Fruit fly (Drosophila melanogaster) whole organism, embryonic: ENCODE results near the gene Mal-B2.

ENCODE experiments used
- Blimp-1 ChIP-seq: fragments of 200-800 bp; sonication (Bioruptor generic); optimal IDR thresholded peaks from 3 replicates; lab custom pipeline; 2018; ENCODE audit warnings: missing biosample characterization, missing genetic modification characterization, mild to moderate bottlenecking, moderate library complexity, missing genetic modification reagents
- Bteb2 ChIP-seq: fragments of 200-800 bp; sonication (Bioruptor generic); optimal IDR thresholded peaks from 2 replicates; lab custom pipeline; 2016; ENCODE audit warnings: missing biosample characterization, missing genetic modification characterization
- CG10321 ChIP-seq: fragments of 200-800 bp; sonication (Bioruptor generic); IDR thresholded peaks from 2 replicates; pipeline ENCODE4 v1.3.6; 2022; ENCODE audit warnings: missing biosample characterization, missing genetic modification characterization
- CG10431 ChIP-seq: fragments of 200-800 bp; sonication (Bioruptor generic); optimal IDR thresholded peaks from 3 replicates; lab custom pipeline; 2018; ENCODE audit warnings: missing biosample characterization, mild to moderate bottlenecking, missing genetic modification characterization
- CG11723 ChIP-seq: fragments of 200-800 bp; sonication (Bioruptor generic); optimal IDR thresholded peaks from 2 replicates; lab custom pipeline; 2017; ENCODE audit warnings: missing biosample characterization, mild to moderate bottlenecking, missing genetic modification characterization
- CG12219 ChIP-seq: fragments of 200-800 bp; sonication (Bioruptor generic); optimal IDR thresholded peaks from 3 replicates; lab custom pipeline; 2018; ENCODE audit warnings: missing biosample characterization, mild to moderate bottlenecking, missing genetic modification characterization
- CG12769 ChIP-seq: fragments of 200-800 bp; sonication (Bioruptor generic); optimal IDR thresholded peaks from 2 replicates; lab custom pipeline; 2019; ENCODE audit warnings: missing biosample characterization, mild to moderate bottlenecking, missing genetic modification characterization, moderate library complexity
- CG13296 ChIP-seq: fragments of 200-800 bp; sonication (Bioruptor generic); optimal IDR thresholded peaks from 3 replicates; lab custom pipeline; 2018; ENCODE audit warnings: missing biosample characterization, mild to moderate bottlenecking, missing genetic modification characterization
- CG13775 ChIP-seq: fragments of 200-800 bp; sonication (Bioruptor generic); optimal IDR thresholded peaks from 3 replicates; lab custom pipeline; 2017; ENCODE audit warnings: missing biosample characterization, mild to moderate bottlenecking, missing genetic modification characterization
- CG15269 ChIP-seq: fragments of 200-800 bp; sonication (Bioruptor generic); optimal IDR thresholded peaks from 2 replicates; lab custom pipeline; 2018; ENCODE audit warnings: missing biosample characterization, mild to moderate bottlenecking, missing genetic modification characterization, moderate library complexity
- CG16813 ChIP-seq: fragments of 200-800 bp; sonication (Bioruptor generic); IDR thresholded peaks from 3 replicates; pipeline ENCODE4 v1.3.6; 2022; ENCODE audit warnings: missing biosample characterization, missing genetic modification characterization; ENCODE audit not compliant: partially characterized antibody
- CG17186 ChIP-seq: fragments of 200-800 bp; sonication (Bioruptor generic); optimal IDR thresholded peaks from 3 replicates; lab custom pipeline; 2017; ENCODE audit warnings: missing biosample characterization, missing genetic modification reagents, missing genetic modification characterization
- CG1792 ChIP-seq: fragments of 200-800 bp; sonication (Bioruptor generic); optimal IDR thresholded peaks from 2 replicates; lab custom pipeline; 2016; ENCODE audit warnings: missing biosample characterization, missing genetic modification characterization
- CG18476 ChIP-seq: fragments of 200-800 bp; sonication (Bioruptor generic); optimal IDR thresholded peaks from 2 replicates; lab custom pipeline; 2016; ENCODE audit warnings: missing biosample characterization, mild to moderate bottlenecking, missing genetic modification characterization
- CG2120 ChIP-seq: fragments of 200-800 bp; sonication (Bioruptor generic); optimal IDR thresholded peaks from 3 replicates; lab custom pipeline; 2016; ENCODE audit warnings: missing biosample characterization, missing genetic modification characterization
- CG30431 ChIP-seq: fragments of 200-800 bp; sonication (Bioruptor generic); optimal IDR thresholded peaks from 2 replicates; lab custom pipeline; 2017; ENCODE audit warnings: missing biosample characterization, missing genetic modification characterization
- CG3726 ChIP-seq: fragments of 200-800 bp; sonication (Bioruptor generic); IDR thresholded peaks from 3 replicates; pipeline ENCODE4, ENCODE4 v1.3.6; 2022; ENCODE audit warnings: missing biosample characterization, missing genetic modification characterization
- CG3995 ChIP-seq: fragments of 200-800 bp; sonication (Bioruptor generic); optimal IDR thresholded peaks from 3 replicates; lab custom pipeline; 2016; ENCODE audit warnings: missing biosample characterization, missing genetic modification characterization
- CG7839 ChIP-seq: fragments of 200-800 bp; sonication (Bioruptor generic); optimal IDR thresholded peaks from 3 replicates; lab custom pipeline; 2018; ENCODE audit warnings: missing biosample characterization, mild to moderate bottlenecking, missing genetic modification characterization, moderate library complexity
- CG8765 ChIP-seq: fragments of 200-800 bp; sonication (Bioruptor generic); IDR thresholded peaks from 2 replicates; pipeline ENCODE4 v1.3.6; 2022; ENCODE audit warnings: missing biosample characterization, missing genetic modification characterization
- D ChIP-seq, 2 experiments: fragments of 200-800 bp in 1 of 2; fragments of >200 bp in 1 of 2; sonication (Bioruptor generic) in 1 of 2; optimal IDR thresholded peaks; 2 replicates in 1 of 2; 3 replicates in 1 of 2; lab custom pipeline; 2017; ENCODE audit warnings: mild to moderate bottlenecking in 1 of 2, missing biosample characterization in 1 of 2, missing genetic modification characterization in 1 of 2, missing genetic modification reagents in 1 of 2
- D19A ChIP-seq: fragments of 200-800 bp; optimal IDR thresholded peaks from 3 replicates; lab custom pipeline; 2019; ENCODE audit warnings: missing biosample characterization, mild to moderate bottlenecking, missing genetic modification characterization, moderate library complexity
- Deaf1 ChIP-seq: fragments of 200-800 bp; optimal IDR thresholded peaks from 3 replicates; lab custom pipeline; 2019; ENCODE audit warnings: missing biosample characterization, mild to moderate bottlenecking, missing genetic modification characterization, moderate library complexity
- H2.0 ChIP-seq: fragments of 200-800 bp; sonication (Bioruptor generic); IDR thresholded peaks from 2 replicates; pipeline ENCODE4 v1.3.6; 2022; ENCODE audit warnings: missing biosample characterization, missing genetic modification characterization
- Hand ChIP-seq: fragments of 200-800 bp; sonication (Bioruptor generic); optimal IDR thresholded peaks from 2 replicates; lab custom pipeline; 2017; ENCODE audit warnings: mild to moderate bottlenecking, missing biosample characterization, missing genetic modification reagents, missing genetic modification characterization
- MBD-R2 ChIP-seq: fragments of 200-800 bp; sonication (Bioruptor generic); IDR thresholded peaks from 2 replicates; pipeline ENCODE4 v1.3.6; 2022; ENCODE audit warnings: missing biosample characterization, missing genetic modification characterization
- Meics ChIP-seq: fragments of 200-800 bp; sonication (Bioruptor generic); optimal IDR thresholded peaks from 2 replicates; lab custom pipeline; 2017; ENCODE audit warnings: missing biosample characterization, mild to moderate bottlenecking, missing genetic modification characterization
- NC2α ChIP-seq: fragments of 200-800 bp; sonication (Bioruptor generic); optimal IDR thresholded peaks from 2 replicates; lab custom pipeline; 2016; ENCODE audit warnings: missing biosample characterization, missing genetic modification characterization
- NFAT ChIP-seq: fragments of 200-800 bp; sonication (Bioruptor generic); IDR thresholded peaks from 2 replicates; pipeline ENCODE4 v1.3.6; 2022; ENCODE audit warnings: missing biosample characterization, missing genetic modification characterization
- Side ChIP-seq: fragments of 200-800 bp; sonication (Bioruptor generic); optimal IDR thresholded peaks from 2 replicates; lab custom pipeline; 2016; ENCODE audit warnings: missing biosample characterization, missing genetic modification characterization
- Sin3A ChIP-seq: fragments of >200 bp; optimal IDR thresholded peaks from 2 replicates; lab custom pipeline; 2018
- Trl ChIP-seq, 3 experiments: fragments of >200 bp in 2 of 3; fragments of 200-800 bp in 1 of 3; sonication (Bioruptor generic) in 1 of 3; optimal IDR thresholded peaks; 2 replicates in 1 of 3; 3 replicates in 2 of 3; lab custom pipeline; 2016 to 2017; ENCODE audit warnings: missing biosample characterization in 1 of 3, missing genetic modification characterization in 1 of 3
- chinmo ChIP-seq: fragments of 200-800 bp; sonication (Bioruptor generic); IDR thresholded peaks from 4 replicates; pipeline ENCODE4 v1.3.6; 2022; ENCODE audit warnings: missing biosample characterization, missing genetic modification characterization; ENCODE audit not compliant: partially characterized antibody
- dmrt99B ChIP-seq: fragments of 200-800 bp; sonication (Bioruptor generic); optimal IDR thresholded peaks from 2 replicates; lab custom pipeline; 2018; ENCODE audit warnings: missing biosample characterization, mild to moderate bottlenecking, missing genetic modification characterization, moderate library complexity
- en ChIP-seq: fragments of 200-800 bp; sonication (Bioruptor generic); optimal IDR thresholded peaks from 2 replicates; lab custom pipeline; 2016; ENCODE audit warnings: missing biosample characterization, missing genetic modification characterization
- fd64A ChIP-seq: fragments of 200-800 bp; sonication (Bioruptor generic); optimal IDR thresholded peaks from 3 replicates; lab custom pipeline; 2018; ENCODE audit warnings: missing biosample characterization, mild to moderate bottlenecking, missing genetic modification characterization
- gcm ChIP-seq: fragments of 200-800 bp; sonication (Bioruptor generic); optimal IDR thresholded peaks from 2 replicates; lab custom pipeline; 2019; ENCODE audit warnings: missing biosample characterization, mild to moderate bottlenecking, missing genetic modification characterization, moderate library complexity
- gcm2 ChIP-seq: fragments of 200-800 bp; sonication (Bioruptor generic); optimal IDR thresholded peaks from 2 replicates; lab custom pipeline; 2016; ENCODE audit warnings: missing biosample characterization, missing genetic modification characterization
- gem ChIP-seq: fragments of 200-800 bp; sonication (Bioruptor generic); optimal IDR thresholded peaks from 2 replicates; lab custom pipeline; 2019; ENCODE audit warnings: missing biosample characterization, mild to moderate bottlenecking, missing genetic modification characterization, moderate library complexity
- gfzf ChIP-seq: fragments of 200-800 bp; sonication (Bioruptor generic); optimal IDR thresholded peaks from 2 replicates; lab custom pipeline; 2016; ENCODE audit warnings: missing biosample characterization, mild to moderate bottlenecking, missing genetic modification characterization, moderate library complexity
- lab ChIP-seq: fragments of 200-800 bp; sonication (Bioruptor generic); optimal IDR thresholded peaks from 3 replicates; lab custom pipeline; 2017; ENCODE audit warnings: missing biosample characterization, missing genetic modification characterization, mild to moderate bottlenecking, moderate library complexity, missing genetic modification reagents
- nerfin-2 ChIP-seq: fragments of 200-800 bp; sonication (Bioruptor generic); IDR thresholded peaks from 2 replicates; pipeline ENCODE4 v1.3.6; 2022; ENCODE audit warnings: missing biosample characterization, missing genetic modification characterization; ENCODE audit not compliant: partially characterized antibody
- phol ChIP-seq: fragments of 200-800 bp; sonication (Bioruptor generic); optimal IDR thresholded peaks from 3 replicates; lab custom pipeline; 2018; ENCODE audit warnings: missing biosample characterization, mild to moderate bottlenecking, missing genetic modification characterization, moderate library complexity
- pum ChIP-seq: fragments of 200-800 bp; sonication (Bioruptor generic); optimal IDR thresholded peaks from 2 replicates; lab custom pipeline; 2016; ENCODE audit warnings: missing biosample characterization, missing genetic modification characterization
- sisA ChIP-seq: fragments of 200-800 bp; sonication (Bioruptor generic); IDR thresholded peaks from 2 replicates; pipeline ENCODE4 v1.3.6; 2022; ENCODE audit warnings: missing biosample characterization, missing genetic modification characterization
- sug ChIP-seq: fragments of 200-800 bp; optimal IDR thresholded peaks from 2 replicates; lab custom pipeline; 2019; ENCODE audit warnings: missing biosample characterization, mild to moderate bottlenecking, missing genetic modification characterization, moderate library complexity
- ttk ChIP-seq: fragments of 200-800 bp; sonication (Bioruptor generic); IDR thresholded peaks from 2 replicates; pipeline ENCODE4 v2.1.2; 2022; ENCODE audit warnings: missing biosample characterization, missing genetic modification characterization
- zfh2 ChIP-seq: fragments of 200-800 bp; sonication (Bioruptor generic); optimal IDR thresholded peaks from 2 replicates; lab custom pipeline; 2016; ENCODE audit warnings: missing biosample characterization, missing genetic modification characterization

Gene Mal-B2

DNA sequence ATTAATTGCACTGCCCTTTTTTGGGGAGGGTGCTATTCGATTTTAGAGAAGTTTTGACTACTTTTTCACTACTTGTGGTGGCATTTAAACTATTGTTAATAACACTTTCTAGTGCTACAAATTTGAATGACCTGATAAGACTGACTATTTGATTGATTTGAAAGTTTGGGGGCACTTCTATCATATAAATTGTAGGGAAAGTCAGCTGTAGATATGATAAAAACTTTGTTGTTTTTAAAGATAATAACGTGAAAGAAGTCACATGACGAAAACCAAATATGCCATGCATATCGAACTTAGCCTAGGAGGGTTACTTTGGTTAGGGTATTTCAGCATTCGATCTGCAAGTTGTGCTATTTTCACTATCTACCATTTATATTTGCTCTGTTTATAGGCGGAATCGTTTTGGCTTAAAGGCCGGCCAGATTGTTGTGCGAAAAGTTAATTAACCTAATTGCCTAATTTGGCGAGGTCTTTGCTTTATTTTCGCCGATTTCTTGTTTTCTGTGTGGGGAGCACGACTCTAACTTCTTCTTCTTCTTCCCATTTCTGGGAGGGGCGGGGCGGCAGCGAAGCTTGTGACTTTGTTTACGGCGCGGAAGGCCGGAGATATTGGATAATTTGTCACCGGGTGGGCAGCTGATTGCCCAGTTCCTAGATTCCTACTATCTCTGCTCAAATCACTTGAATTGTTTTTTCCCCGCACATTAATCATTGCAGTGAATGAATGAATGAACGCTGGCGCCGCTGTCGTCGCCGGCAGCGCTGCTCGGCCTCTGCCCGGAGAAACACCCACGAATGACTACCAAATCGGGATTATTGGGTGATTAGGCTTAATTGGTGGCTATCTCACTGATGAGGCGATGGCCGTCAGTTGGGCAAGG lies 36.7 kb upstream of the Mal-B2 start (continued):
- peak; percentile 8 for TF ChIP-seq CG7839 (tag; lab: Kevin White, UChicago)
- no peak for TF ChIP-seq CG13296 (GFP tag; lab: Kevin White, UChicago)
- TF ChIP-seq CG12769 (tag; lab: Kevin White, UChicago), result no peak
- TF ChIP-seq CG16813, result no peak
- no peak for TF ChIP-seq CG2120 (GFP tag; lab: Kevin White, UChicago)
- no peak for TF ChIP-seq Hand
- no peak for TF ChIP-seq sisA (GFP tag; lab: Robert Waterston, UW)
- peak; percentile 27 for TF ChIP-seq gem (tag; lab: Kevin White, UChicago)
- no peak for TF ChIP-seq ttk (GFP tag; lab: Robert Waterston, UW)
- TF ChIP-seq NC2α (GFP tag; lab: Kevin White, UChicago), result no peak
- no peak for TF ChIP-seq phol
- peak; percentile 1 for TF ChIP-seq zfh2 (GFP tag; lab: Kevin White, UChicago)
- TF ChIP-seq Side (GFP tag; lab: Kevin White, UChicago), result no peak
- TF ChIP-seq MBD-R2 (GFP tag; lab: Robert Waterston, UW), result peak; percentile 43; the same call in 1 of the 2 replicates
- TF ChIP-seq CG12219 (GFP tag; lab: Kevin White, UChicago), result no peak
- TF ChIP-seq dmrt99B (tag; lab: Kevin White, UChicago), result no peak
- no peak for TF ChIP-seq pum (GFP tag; lab: Kevin White, UChicago)
- TF ChIP-seq gcm (GFP tag; lab: Kevin White, UChicago), result no peak
- no peak for TF ChIP-seq CG10431 (GFP tag; lab: Kevin White, UChicago)
- TF ChIP-seq CG3726 (GFP tag; lab: Robert Waterston, UW), result no peak
- TF ChIP-seq Trl (optimal IDR thresholded peaks at IDR 0.05; lab: Kevin White, UChicago), result no peak
- TF ChIP-seq Trl (GFP tag; optimal IDR thresholded peaks at IDR 0.05; lab: Kevin White, UChicago), result no peak
- TF ChIP-seq CG8765 (GFP tag; lab: Robert Waterston, UW), result no peak
- TF ChIP-seq D19A (tag; lab: Kevin White, UChicago), result peak; percentile 86
- no peak for TF ChIP-seq Deaf1
- no peak for TF ChIP-seq Bteb2 (GFP tag; lab: Kevin White, UChicago)
- TF ChIP-seq lab (GFP tag; lab: Kevin White, UChicago), result peak; percentile 32
- no peak for TF ChIP-seq CG1792 (GFP tag; lab: Kevin White, UChicago)
- TF ChIP-seq Sin3A (lab: Kevin White, UChicago), result no peak
- 0 out of 4 replicates have a peak, but pooled peaks have one; percentile 68 for TF ChIP-seq chinmo (GFP tag; lab: Robert Waterston, UW)
- TF ChIP-seq gfzf, result no peak
- TF ChIP-seq CG11723 (GFP tag; lab: Kevin White, UChicago), result no peak
- no peak for TF ChIP-seq CG10321 (GFP tag; lab: Robert Waterston, UW)
- no peak for TF ChIP-seq fd64A (GFP tag; lab: Kevin White, UChicago)
- TF ChIP-seq Blimp-1, result no peak
- peak; percentile 11 for TF ChIP-seq Meics (GFP tag; lab: Kevin White, UChicago)
- no peak for TF ChIP-seq gcm2 (GFP tag; lab: Kevin White, UChicago)
- no peak for TF ChIP-seq en
- no peak for TF ChIP-seq CG17186 (GFP tag; lab: Kevin White, UChicago)
- TF ChIP-seq CG30431, result no peak
- TF ChIP-seq CG13775 (GFP tag; lab: Kevin White, UChicago), result no peak
- no peak for TF ChIP-seq nerfin-2 (GFP tag; lab: Robert Waterston, UW)
- peak; percentile 11 for TF ChIP-seq sug
- no peak for TF ChIP-seq CG15269 (tag; lab: Kevin White, UChicago)
- TF ChIP-seq CG18476 (GFP tag; lab: Kevin White, UChicago), result no peak
- TF ChIP-seq NFAT (GFP tag; lab: Robert Waterston, UW), result no peak
- no peak for TF ChIP-seq CG3995 (GFP tag; lab: Kevin White, UChicago)
- no peak for TF ChIP-seq H2.0 (GFP tag; lab: Robert Waterston, UW)
- peak; percentile 28 for TF ChIP-seq D (optimal IDR thresholded peaks at IDR 0.05; lab: Kevin White, UChicago)
- no peak for TF ChIP-seq D (GFP tag; optimal IDR thresholded peaks at IDR 0.05; lab: Kevin White, UChicago)
